Worm (Caenorhabditis elegans) whole organism, late embryonic: ENCODE measurements around the gene rbg-1.

Experiments used
- Y22D7AL.16 ChIP-seq: sonication (generic microtip); optimal IDR thresholded peaks from 2 replicates; lab custom pipeline; 2016; ENCODE audit warnings: missing genetic modification characterization, missing compliant biosample characterization
- ama-1 ChIP-seq: fragments of 150-350 bp; optimal IDR thresholded peaks from 2 replicates; lab custom pipeline; 2014
- ceh-22 ChIP-seq: sonication (generic microtip); optimal IDR thresholded peaks from 2 replicates; lab custom pipeline; 2017; ENCODE audit warnings: missing biosample characterization, missing genetic modification characterization
- che-1 ChIP-seq: sonication (generic microtip); optimal IDR thresholded peaks from 2 replicates; lab custom pipeline; 2016; ENCODE audit warnings: mild to moderate bottlenecking, missing genetic modification characterization, missing compliant biosample characterization
- elt-2 ChIP-seq: sonication (generic microtip); optimal IDR thresholded peaks from 2 replicates; lab custom pipeline; 2016; ENCODE audit warnings: missing genetic modification reagents, missing genetic modification characterization, missing compliant biosample characterization
- gmeb-2 ChIP-seq: sonication (generic microtip); optimal IDR thresholded peaks from 2 replicates; lab custom pipeline; 2016; ENCODE audit warnings: missing genetic modification characterization, inconsistent platforms, missing compliant biosample characterization
- lin-11 ChIP-seq: fragments of 200-800 bp; sonication (Bioruptor generic); optimal IDR thresholded peaks from 2 replicates; lab custom pipeline; 2018; ENCODE audit warnings: mild to moderate bottlenecking, missing genetic modification characterization, missing compliant biosample characterization
- odd-2 ChIP-seq: sonication (generic microtip); optimal IDR thresholded peaks from 2 replicates; lab custom pipeline; 2017; ENCODE audit warnings: antibody characterized with exemption, mild to moderate bottlenecking, missing genetic modification characterization, missing compliant biosample characterization
- unc-3 ChIP-seq, 2 experiments: fragments of 200-800 bp in 1 of 2; sonication (Bioruptor generic) in 1 of 2; sonication (generic microtip) in 1 of 2; conservative IDR thresholded peaks in 1 of 2; optimal IDR thresholded peaks in 1 of 2; 2 replicates each; pipeline versions ENCODE4 v1.3.6 to Lab custom; 2016 to 2022; ENCODE audit warnings: missing compliant biosample characterization in 2 of 2, missing genetic modification characterization in 2 of 2, missing genetic modification reagents in 1 of 2

- TF ChIP-seq odd-2: no peak
- no peak for TF ChIP-seq che-1 (tag; lab: Kevin White, UChicago)
- TF ChIP-seq gmeb-2 (tag; lab: Kevin White, UChicago): no peak
- no peak for TF ChIP-seq ceh-22
- TF ChIP-seq lin-11 (tag; lab: Kevin White, UChicago): no peak
- no peak for TF ChIP-seq ama-1
- TF ChIP-seq Y22D7AL.16: no peak
- TF ChIP-seq unc-3 (GFP tag; conservative IDR thresholded peaks at IDR 0.05; lab: Robert Waterston, UW): no peak
- TF ChIP-seq unc-3 (tag; optimal IDR thresholded peaks at IDR 0.05; lab: Kevin White, UChicago): no peak
- no peak for TF ChIP-seq elt-2 (tag; lab: Kevin White, UChicago)
Observed at ce11 chrX:14958401-14958800, 24.9 kb upstream of the rbg-1 start.
